Worm (Caenorhabditis elegans): ENCODE results near the gene rab-30.

DNA sequence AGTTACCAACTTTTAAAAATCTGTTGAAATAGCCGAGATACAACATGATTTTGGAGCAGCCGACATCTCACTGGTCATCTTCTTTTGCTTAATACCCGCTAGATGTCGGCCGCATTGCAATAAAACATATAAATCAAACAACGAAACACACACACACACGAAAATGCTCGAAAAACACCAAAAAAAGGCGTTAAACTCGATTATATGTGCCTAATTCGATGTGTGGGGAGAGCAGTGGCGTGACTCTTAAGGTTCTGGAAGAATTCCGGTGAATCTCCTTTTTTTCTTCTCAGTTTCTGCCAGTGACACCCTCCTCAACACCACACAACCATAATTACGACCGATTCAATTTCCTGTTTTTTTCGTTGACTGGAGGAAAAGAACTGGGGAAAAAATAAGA lies 19.8 kb downstream of the rab-30 start:
- TF ChIP-seq ztf-23 (GFP tag; IDR thresholded peaks at IDR 0.05) (no peak), ref-1 (GFP tag; conservative IDR thresholded peaks at IDR 0.05) (no peak), flt-1 (GFP tag; IDR thresholded peaks at IDR 0.05) (no peak)

All from whole organism, midembryonic.